Worm (Caenorhabditis elegans) whole organism, L3 larva: ENCODE measurements around the gene R05H10.1.
A peak's percentile ranks its signal among the peaks of the same experiment; 100 is the strongest.

ENCODE experiments used
- R02D3.7 ChIP-seq: fragments of 150-350 bp; optimal IDR thresholded peaks from 2 replicates; lab custom pipeline; 2014; ENCODE audit warnings: missing biosample characterization, missing genetic modification characterization
- ZK546.5 ChIP-seq: sonication (generic microtip); optimal IDR thresholded peaks from 2 replicates; lab custom pipeline; 2017; ENCODE audit warnings: missing biosample characterization, missing genetic modification characterization
- aly-2 ChIP-seq: fragments of 150-350 bp; optimal IDR thresholded peaks from 2 replicates; lab custom pipeline; 2014; ENCODE audit warnings: missing biosample characterization, missing genetic modification characterization
- ama-1 ChIP-seq: fragments of 150-350 bp; optimal IDR thresholded peaks from 2 replicates; lab custom pipeline; 2018
- ceh-16 ChIP-seq: sonication (generic microtip); optimal IDR thresholded peaks from 2 replicates; lab custom pipeline; 2017; ENCODE audit warnings: missing biosample characterization, missing genetic modification characterization
- ceh-28 ChIP-seq: fragments of 150-350 bp; optimal IDR thresholded peaks from 2 replicates; lab custom pipeline; 2014; ENCODE audit warnings: missing biosample characterization, missing genetic modification reagents, missing genetic modification characterization
- ceh-82 ChIP-seq: fragments of 150-350 bp; optimal IDR thresholded peaks from 2 replicates; lab custom pipeline; 2014; ENCODE audit warnings: missing biosample characterization, missing genetic modification characterization
- ceh-9 ChIP-seq: sonication (generic microtip); optimal IDR thresholded peaks from 2 replicates; lab custom pipeline; 2018; ENCODE audit warnings: missing biosample characterization, missing genetic modification characterization
- daf-12 ChIP-seq: fragments of 150-350 bp; optimal IDR thresholded peaks from 2 replicates; lab custom pipeline; 2014; ENCODE audit warnings: missing biosample characterization, missing genetic modification reagents, missing genetic modification characterization
- egl-27 ChIP-seq: sonication (generic microtip); optimal IDR thresholded peaks from 4 replicates; lab custom pipeline; 2017; ENCODE audit warnings: missing biosample characterization, missing genetic modification reagents, missing genetic modification characterization
- egl-5 ChIP-seq: fragments of 150-350 bp; optimal IDR thresholded peaks from 2 replicates; lab custom pipeline; 2017; ENCODE audit warnings: missing biosample characterization, missing genetic modification reagents, missing genetic modification characterization, inconsistent platforms
- elt-1 ChIP-seq: fragments of 150-350 bp; optimal IDR thresholded peaks from 2 replicates; lab custom pipeline; 2014; ENCODE audit warnings: missing biosample characterization, missing genetic modification characterization
- elt-2 ChIP-seq: sonication (generic microtip); optimal IDR thresholded peaks from 2 replicates; lab custom pipeline; 2016; ENCODE audit warnings: missing genetic modification reagents, mild to moderate bottlenecking, missing genetic modification characterization, missing compliant biosample characterization
- elt-3 ChIP-seq, 3 experiments: fragments of 150-350 bp in 1 of 3; sonication (generic microtip) in 2 of 3; optimal IDR thresholded peaks; 2 replicates in 2 of 3; 4 replicates in 1 of 3; lab custom pipeline; 2014 to 2017; ENCODE audit warnings: missing biosample characterization in 3 of 3, missing genetic modification characterization in 3 of 3
- eor-1 ChIP-seq, 2 experiments: fragments of 150-350 bp; optimal IDR thresholded peaks; 2 replicates each; lab custom pipeline; 2014 to 2018; ENCODE audit warnings: missing biosample characterization in 2 of 2, missing genetic modification characterization in 2 of 2
- fkh-10 ChIP-seq: sonication (generic microtip); optimal IDR thresholded peaks from 2 replicates; lab custom pipeline; 2017; ENCODE audit warnings: missing biosample characterization, missing genetic modification reagents, missing genetic modification characterization
- fkh-2 ChIP-seq: fragments of 150-350 bp; optimal IDR thresholded peaks from 2 replicates; lab custom pipeline; 2014; ENCODE audit warnings: missing biosample characterization, missing genetic modification reagents, missing genetic modification characterization
- fos-1 ChIP-seq: fragments of 150-350 bp; optimal IDR thresholded peaks from 2 replicates; lab custom pipeline; 2014; ENCODE audit warnings: missing biosample characterization, missing genetic modification characterization
- hmg-11 ChIP-seq: sonication (generic microtip); optimal IDR thresholded peaks from 2 replicates; lab custom pipeline; 2016; ENCODE audit warnings: missing genetic modification characterization, missing compliant biosample characterization
- jun-1 ChIP-seq: fragments of 150-350 bp; optimal IDR thresholded peaks from 2 replicates; lab custom pipeline; 2014; ENCODE audit warnings: missing biosample characterization, missing genetic modification reagents, missing genetic modification characterization
- lin-15B ChIP-seq: fragments of 150-350 bp; optimal IDR thresholded peaks from 2 replicates; lab custom pipeline; 2014; ENCODE audit warnings: missing biosample characterization, missing genetic modification characterization
- lin-39 ChIP-seq: fragments of 150-350 bp; optimal IDR thresholded peaks from 2 replicates; lab custom pipeline; 2018; ENCODE audit warnings: missing biosample characterization, missing genetic modification reagents, missing genetic modification characterization
- lsy-12 ChIP-seq: sonication (generic microtip); optimal IDR thresholded peaks from 2 replicates; lab custom pipeline; 2016; ENCODE audit warnings: mild to moderate bottlenecking, missing genetic modification characterization, missing compliant biosample characterization
- mdl-1 ChIP-seq: fragments of 150-350 bp; optimal IDR thresholded peaks from 2 replicates; lab custom pipeline; 2014; ENCODE audit warnings: missing biosample characterization, missing genetic modification characterization
- mml-1 ChIP-seq: fragments of 150-350 bp; sonication (generic microtip); optimal IDR thresholded peaks from 3 replicates; lab custom pipeline; 2014; ENCODE audit warnings: missing biosample characterization, missing genetic modification characterization
- nfya-1 ChIP-seq: sonication (generic microtip); optimal IDR thresholded peaks from 2 replicates; lab custom pipeline; 2017; ENCODE audit warnings: missing genetic modification characterization, mild to moderate bottlenecking, missing compliant biosample characterization, antibody characterized with exemption, moderate library complexity; ENCODE audit not compliant: insufficient read depth
- nhr-11 ChIP-seq: fragments of 150-350 bp; optimal IDR thresholded peaks from 2 replicates; lab custom pipeline; 2014; ENCODE audit warnings: missing biosample characterization, missing genetic modification characterization
- nhr-12 ChIP-seq: fragments of 150-350 bp; optimal IDR thresholded peaks from 2 replicates; lab custom pipeline; 2014; ENCODE audit warnings: missing biosample characterization, missing genetic modification characterization
- nhr-23 ChIP-seq: fragments of 150-350 bp; optimal IDR thresholded peaks from 2 replicates; lab custom pipeline; 2014; ENCODE audit warnings: missing biosample characterization, missing genetic modification reagents, missing genetic modification characterization
- nhr-237 ChIP-seq: fragments of 150-350 bp; optimal IDR thresholded peaks from 2 replicates; lab custom pipeline; 2014; ENCODE audit warnings: missing biosample characterization, missing genetic modification characterization
- nhr-25 ChIP-seq: sonication (generic microtip); optimal IDR thresholded peaks from 2 replicates; lab custom pipeline; 2017; ENCODE audit warnings: missing biosample characterization, missing genetic modification characterization
- nhr-28 ChIP-seq: fragments of 150-350 bp; optimal IDR thresholded peaks from 2 replicates; lab custom pipeline; 2014; ENCODE audit warnings: missing biosample characterization, missing genetic modification characterization
- nhr-43 ChIP-seq: sonication (generic microtip); optimal IDR thresholded peaks from 2 replicates; lab custom pipeline; 2016; ENCODE audit warnings: mild to moderate bottlenecking, missing genetic modification characterization, missing compliant biosample characterization; ENCODE audit not compliant: poor library complexity, severe bottlenecking
- nhr-67 ChIP-seq: fragments of 150-350 bp; optimal IDR thresholded peaks from 2 replicates; lab custom pipeline; 2014; ENCODE audit warnings: missing biosample characterization, missing genetic modification characterization
- nhr-76 ChIP-seq: fragments of 150-350 bp; sonication (generic microtip); optimal IDR thresholded peaks from 5 replicates; lab custom pipeline; 2014; ENCODE audit warnings: missing biosample characterization, missing genetic modification characterization
- nhr-77 ChIP-seq: fragments of 150-350 bp; optimal IDR thresholded peaks from 2 replicates; lab custom pipeline; 2014; ENCODE audit warnings: missing biosample characterization, missing genetic modification characterization
- pha-4 ChIP-seq: fragments of 150-350 bp; optimal IDR thresholded peaks from 2 replicates; lab custom pipeline; 2014; ENCODE audit warnings: missing biosample characterization, missing genetic modification reagents, missing genetic modification characterization
- pqm-1 ChIP-seq: fragments of 150-350 bp; optimal IDR thresholded peaks from 2 replicates; lab custom pipeline; 2017; ENCODE audit warnings: missing biosample characterization, missing genetic modification characterization, inconsistent platforms
- sea-2 ChIP-seq: fragments of 150-350 bp; sonication (generic microtip); optimal IDR thresholded peaks from 4 replicates; lab custom pipeline; 2014; ENCODE audit warnings: missing biosample characterization, missing genetic modification reagents, missing genetic modification characterization
- skn-1 ChIP-seq: fragments of 150-350 bp; optimal IDR thresholded peaks from 2 replicates; lab custom pipeline; 2014; ENCODE audit warnings: missing biosample characterization, missing genetic modification characterization
- snpc-4 ChIP-seq: fragments of 150-350 bp; optimal IDR thresholded peaks from 2 replicates; lab custom pipeline; 2014; ENCODE audit warnings: missing biosample characterization, missing genetic modification characterization
- tbx-2 ChIP-seq: sonication (generic microtip); optimal IDR thresholded peaks from 2 replicates; lab custom pipeline; 2016; ENCODE audit warnings: mild to moderate bottlenecking, missing genetic modification characterization, missing compliant biosample characterization
- unc-39 ChIP-seq: sonication (generic microtip); optimal IDR thresholded peaks from 4 replicates; lab custom pipeline; 2017; ENCODE audit warnings: missing biosample characterization, missing genetic modification characterization
- unc-62 ChIP-seq: fragments of 150-350 bp; sonication (generic microtip); optimal IDR thresholded peaks from 4 replicates; lab custom pipeline; 2014; ENCODE audit warnings: missing biosample characterization, missing genetic modification reagents, missing genetic modification characterization
- zag-1 ChIP-seq: fragments of 150-350 bp; optimal IDR thresholded peaks from 2 replicates; lab custom pipeline; 2014; ENCODE audit warnings: missing biosample characterization, missing genetic modification characterization
- ztf-11 ChIP-seq: fragments of 150-350 bp; optimal IDR thresholded peaks from 2 replicates; lab custom pipeline; 2014; ENCODE audit warnings: missing biosample characterization, missing genetic modification characterization
- ztf-4 ChIP-seq: fragments of 150-350 bp; optimal IDR thresholded peaks from 2 replicates; lab custom pipeline; 2014; ENCODE audit warnings: missing biosample characterization, missing genetic modification characterization

Gene R05H10.1

ce11 chrII:14819258-14819985 lies 32.2 kb upstream of the R05H10.1 start:
- peak; percentile 30 for TF ChIP-seq snpc-4 (tag; lab: Kevin White, UChicago)
- peak; percentile 30 for TF ChIP-seq pqm-1 (tag; lab: Kevin White, UChicago)
- TF ChIP-seq nhr-25 (tag; lab: Kevin White, UChicago) = peak; percentile 18
- peak; percentile 52 for TF ChIP-seq pha-4
- no peak for TF ChIP-seq nfya-1 (tag; lab: Kevin White, UChicago)

ce11 chrII:14820460-14820859 lies 31.2 kb upstream of the R05H10.1 start:
- TF ChIP-seq skn-1 (peak; percentile 25), eor-1 (tag; optimal IDR thresholded peaks at IDR 0.05; lab: Kevin White, UChicago) (no peak), lsy-12 (no peak), pqm-1 (tag; lab: Kevin White, UChicago) (peak; percentile 24), elt-3 (tag; optimal IDR thresholded peaks at IDR 0.05; lab: Kevin White, UChicago) (no peak), nhr-23 (no peak), ceh-9 (no peak), unc-39 (tag; lab: Kevin White, UChicago) (no peak), zag-1 (tag; lab: Kevin White, UChicago) (no peak), elt-1 (tag; lab: Kevin White, UChicago) (no peak), pha-4 (peak; percentile 2)

- TF ChIP-seq nhr-237 (tag; lab: Kevin White, UChicago) = no peak
- TF ChIP-seq fkh-2 (tag; lab: Kevin White, UChicago) = no peak
- peak; percentile 71 for TF ChIP-seq elt-1 (tag; lab: Kevin White, UChicago)
- no peak for TF ChIP-seq unc-62
- TF ChIP-seq lsy-12 = peak; percentile 35
- no peak for TF ChIP-seq ztf-4 (tag; lab: Kevin White, UChicago)
- no peak for TF ChIP-seq sea-2 (GFP tag; lab: Kevin White, UChicago)
- no peak for TF ChIP-seq egl-27 (tag; lab: Kevin White, UChicago)
- TF ChIP-seq nhr-12 (tag; lab: Kevin White, UChicago) = no peak
- peak; percentile 53 for TF ChIP-seq jun-1
- peak; percentile 79 for TF ChIP-seq elt-2 (tag; lab: Kevin White, UChicago)
- TF ChIP-seq nhr-11 (tag; lab: Kevin White, UChicago) = no peak
- no peak for TF ChIP-seq aly-2 (tag; lab: Kevin White, UChicago)
- no peak for TF ChIP-seq nhr-67 (tag; lab: Kevin White, UChicago)
- TF ChIP-seq nhr-25 (tag; lab: Kevin White, UChicago) = peak; percentile 95
- TF ChIP-seq unc-39 (tag; lab: Kevin White, UChicago) = no peak
- peak; percentile 88 for TF ChIP-seq pha-4
- TF ChIP-seq fos-1 = no peak
- no peak for TF ChIP-seq lin-39 (tag; lab: Kevin White, UChicago)
- peak; percentile 20 for TF ChIP-seq lin-15B (tag; lab: Kevin White, UChicago)
- TF ChIP-seq nhr-77 (tag; lab: Kevin White, UChicago) = no peak
- TF ChIP-seq nhr-28 (tag; lab: Kevin White, UChicago) = no peak
- TF ChIP-seq nhr-43 (tag; lab: Kevin White, UChicago) = peak; percentile 62
- TF ChIP-seq skn-1 = peak; percentile 56
- TF ChIP-seq elt-3 (tag; optimal IDR thresholded peaks at IDR 0.05; lab: Kevin White, UChicago) = no peak
- no peak for TF ChIP-seq ceh-9
- no peak for TF ChIP-seq daf-12 (tag; lab: Kevin White, UChicago)
- TF ChIP-seq nhr-76 (tag; lab: Kevin White, UChicago) = no peak
- no peak for TF ChIP-seq tbx-2
- peak; percentile 94 for TF ChIP-seq nhr-23
- TF ChIP-seq eor-1 (tag; optimal IDR thresholded peaks at IDR 0.05; lab: Kevin White, UChicago) = no peak
- TF ChIP-seq fkh-10 (GFP tag; lab: Kevin White, UChicago) = no peak
- no peak for TF ChIP-seq egl-5
- TF ChIP-seq ama-1 (lab: Kevin White, UChicago) = no peak
- peak; percentile 30 for TF ChIP-seq ceh-82
- TF ChIP-seq pqm-1 (tag; lab: Kevin White, UChicago) = peak; percentile 94
- no peak for TF ChIP-seq ZK546.5 (tag; lab: Kevin White, UChicago)
- no peak for TF ChIP-seq mml-1 (tag; lab: Kevin White, UChicago)
- peak; percentile 55 for TF ChIP-seq ceh-28 (tag; lab: Kevin White, UChicago)
- no peak for TF ChIP-seq zag-1 (tag; lab: Kevin White, UChicago)
- TF ChIP-seq ceh-16 (tag; lab: Kevin White, UChicago) = no peak
- TF ChIP-seq nfya-1 (tag; lab: Kevin White, UChicago) = peak; percentile 37
- no peak for TF ChIP-seq R02D3.7
- no peak for TF ChIP-seq hmg-11 (tag; lab: Kevin White, UChicago)
- TF ChIP-seq snpc-4 (tag; lab: Kevin White, UChicago) = no peak
- no peak for TF ChIP-seq ztf-11 (tag; lab: Kevin White, UChicago)
- TF ChIP-seq mdl-1 = no peak
Observed at ce11 chrII:14822419-14822818, 29.2 kb upstream of the R05H10.1 start.
